Worm (Caenorhabditis elegans) whole organism, early embryonic: Measurements from ENCODE around the gene vit-2.

Experiments
- B0310.2 ChIP-seq: sonication (generic microtip); optimal IDR thresholded peaks from 2 replicates; lab custom pipeline; 2016; ENCODE audit warnings: mild to moderate bottlenecking, missing genetic modification characterization, missing compliant biosample characterization
- F13C5.2 ChIP-seq: sonication (generic microtip); optimal IDR thresholded peaks from 2 replicates; lab custom pipeline; 2017; ENCODE audit warnings: mild to moderate bottlenecking, missing genetic modification characterization, inconsistent platforms, missing compliant biosample characterization
- aly-1 ChIP-seq: sonication (generic microtip); optimal IDR thresholded peaks from 2 replicates; lab custom pipeline; 2016; ENCODE audit warnings: missing genetic modification characterization, missing compliant biosample characterization
- ama-1 ChIP-seq: fragments of 150-350 bp; optimal IDR thresholded peaks from 2 replicates; lab custom pipeline; 2014
- ceh-13 ChIP-seq: fragments of 200-800 bp; sonication (Bioruptor generic); optimal IDR thresholded peaks from 2 replicates; lab custom pipeline; 2018; ENCODE audit warnings: mild to moderate bottlenecking, missing genetic modification characterization, missing compliant biosample characterization
- ceh-36 ChIP-seq: sonication (generic microtip); optimal IDR thresholded peaks from 2 replicates; lab custom pipeline; 2016; ENCODE audit warnings: missing genetic modification characterization, inconsistent platforms, missing compliant biosample characterization
- ets-7 ChIP-seq: sonication (generic microtip); optimal IDR thresholded peaks from 2 replicates; lab custom pipeline; 2016; ENCODE audit warnings: missing genotype, missing genetic modification characterization, missing compliant biosample characterization
- flt-1 ChIP-seq: fragments of 200-800 bp; sonication (Bioruptor generic); IDR thresholded peaks from 2 replicates; pipeline ENCODE4 v1.3.6; 2022; ENCODE audit warnings: missing genetic modification characterization, missing compliant biosample characterization
- hmbx-1 ChIP-seq: sonication (generic microtip); optimal IDR thresholded peaks from 2 replicates; lab custom pipeline; 2016; ENCODE audit warnings: mild to moderate bottlenecking, missing genetic modification characterization, missing compliant biosample characterization
- hmg-4 ChIP-seq: fragments of 200-800 bp; sonication (Bioruptor generic); optimal IDR thresholded peaks from 2 replicates; lab custom pipeline; 2018; ENCODE audit warnings: mild to moderate bottlenecking, missing genetic modification characterization, missing compliant biosample characterization
- hnd-1 ChIP-seq: sonication (generic microtip); optimal IDR thresholded peaks from 2 replicates; lab custom pipeline; 2016; ENCODE audit warnings: missing genetic modification characterization, missing compliant biosample characterization
- pes-1 ChIP-seq: fragments of 200-800 bp; sonication (Bioruptor generic); IDR thresholded peaks from 2 replicates; pipeline ENCODE4 v1.3.6; 2022; ENCODE audit warnings: missing genetic modification reagents, missing genetic modification characterization, missing compliant biosample characterization
- scrt-1 ChIP-seq: fragments of 200-800 bp; sonication (Bioruptor generic); IDR thresholded peaks from 2 replicates; pipeline ENCODE4 v1.3.6; 2022; ENCODE audit warnings: missing genetic modification characterization, missing compliant biosample characterization
- sea-1 ChIP-seq: fragments of 200-800 bp; sonication (Bioruptor generic); conservative IDR thresholded peaks from 2 replicates; pipeline ENCODE4 v1.3.6; 2022; ENCODE audit warnings: missing genetic modification characterization, missing compliant biosample characterization
- tbx-11 ChIP-seq: fragments of 200-800 bp; sonication (Bioruptor generic); IDR thresholded peaks from 2 replicates; pipeline ENCODE4 v1.3.6; 2022; ENCODE audit warnings: missing genetic modification characterization, missing compliant biosample characterization
- tbx-37 ChIP-seq: fragments of 200-800 bp; sonication (Bioruptor generic); conservative IDR thresholded peaks from 2 replicates; pipeline ENCODE4 v1.3.6; 2022; ENCODE audit warnings: missing genetic modification reagents, missing genetic modification characterization, missing compliant biosample characterization
- tra-4 ChIP-seq: sonication (generic microtip); optimal IDR thresholded peaks from 2 replicates; lab custom pipeline; 2017; ENCODE audit warnings: missing genetic modification characterization, missing compliant biosample characterization

vit-2 gene

ce11 chrX:5116180-5116579 is 15.3 kb downstream of the vit-2 start:
- TF ChIP-seq ama-1 (no peak), pes-1 (GFP tag; lab: Robert Waterston, UW) (no peak), hmg-4 (GFP tag; lab: Kevin White, UChicago) (no peak), aly-1 (no peak), ceh-13 (GFP tag; lab: Kevin White, UChicago) (no peak), ceh-36 (tag; lab: Kevin White, UChicago) (no peak), hnd-1 (tag; lab: Kevin White, UChicago) (no peak), B0310.2 (tag; lab: Kevin White, UChicago) (no peak), tbx-11 (GFP tag; lab: Robert Waterston, UW) (no peak), tra-4 (tag; lab: Kevin White, UChicago) (no peak), hmbx-1 (tag; lab: Kevin White, UChicago) (no peak), scrt-1 (GFP tag; lab: Robert Waterston, UW) (no peak), ets-7 (tag; lab: Kevin White, UChicago) (no peak), flt-1 (GFP tag; lab: Robert Waterston, UW) (no peak), tbx-37 (GFP tag; lab: Robert Waterston, UW) (no peak), sea-1 (no peak), F13C5.2 (tag; lab: Kevin White, UChicago) (no peak)

DNA sequence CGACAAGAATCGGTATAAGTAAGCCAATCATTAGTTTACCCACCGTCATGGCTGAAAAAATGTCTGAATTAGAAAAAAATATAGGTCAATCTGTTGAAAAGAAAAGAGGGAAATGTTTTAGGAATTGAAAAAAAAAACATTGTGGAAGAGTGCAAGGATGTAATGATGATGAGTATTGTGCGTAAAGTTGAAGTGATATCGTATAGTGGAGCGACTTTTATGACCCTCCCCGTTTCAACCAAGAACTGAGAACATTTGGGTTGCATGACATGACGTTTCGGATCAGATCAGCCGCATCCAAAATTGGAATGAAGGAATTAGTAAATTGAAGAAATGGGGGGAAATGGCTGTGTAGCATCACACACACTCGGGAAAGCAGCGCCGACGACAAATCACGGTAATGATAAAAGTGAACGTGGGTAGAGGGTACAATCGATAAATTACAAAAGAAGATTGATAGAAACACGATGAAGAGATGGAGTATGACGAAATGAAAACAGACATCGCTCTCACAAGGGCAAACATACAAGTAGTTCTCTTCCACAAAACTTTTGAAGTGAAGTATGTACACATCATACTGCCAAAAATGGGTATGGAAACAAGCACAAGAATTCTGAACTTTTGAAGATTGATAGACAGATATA is 16.1 kb downstream of the vit-2 start, which contains the start of gene apl-1:
TSS of gene apl-1 (minus strand) at position 51 of the 644 bp plus-strand sequence.
- TF ChIP-seq ceh-13 (GFP tag; lab: Kevin White, UChicago) (no peak), tra-4 (tag; lab: Kevin White, UChicago) (no peak), flt-1 (GFP tag; lab: Robert Waterston, UW) (no peak), ama-1 (no peak), pes-1 (GFP tag; lab: Robert Waterston, UW) (no peak), hmbx-1 (tag; lab: Kevin White, UChicago) (no peak), hnd-1 (tag; lab: Kevin White, UChicago) (no peak), tbx-37 (GFP tag; lab: Robert Waterston, UW) (no peak), F13C5.2 (tag; lab: Kevin White, UChicago) (no peak), scrt-1 (GFP tag; lab: Robert Waterston, UW) (no peak), aly-1 (no peak), tbx-11 (GFP tag; lab: Robert Waterston, UW) (no peak), B0310.2 (tag; lab: Kevin White, UChicago) (no peak), ets-7 (tag; lab: Kevin White, UChicago) (no peak), hmg-4 (GFP tag; lab: Kevin White, UChicago) (no peak), sea-1 (no peak)

DNA sequence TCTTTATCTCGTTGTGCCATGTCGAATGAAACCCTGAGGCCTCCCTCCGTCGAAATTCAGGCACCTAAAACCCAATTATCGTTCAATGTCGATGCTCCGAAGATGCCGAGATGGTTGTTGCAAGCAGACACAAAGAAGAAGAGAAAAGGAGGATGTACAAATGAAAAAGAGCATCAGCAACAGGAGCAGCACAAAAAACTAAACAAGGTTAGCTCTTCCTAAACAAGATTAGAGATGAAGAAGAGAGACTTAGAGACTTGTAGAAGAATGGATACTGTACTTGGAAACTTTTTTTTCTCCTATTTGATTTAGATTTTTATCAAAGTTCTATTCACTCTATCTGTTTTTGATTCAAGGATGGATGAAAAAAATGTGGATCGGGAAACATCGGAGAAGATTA is 16.7 kb downstream of the vit-2 start:
- TF ChIP-seq F13C5.2 (tag; lab: Kevin White, UChicago): no peak
- TF ChIP-seq aly-1: no peak
- TF ChIP-seq ceh-13 (GFP tag; lab: Kevin White, UChicago): no peak
- TF ChIP-seq tbx-11 (GFP tag; lab: Robert Waterston, UW): no peak
- no peak for TF ChIP-seq ama-1
- TF ChIP-seq hmg-4 (GFP tag; lab: Kevin White, UChicago): no peak
- no peak for TF ChIP-seq sea-1
- TF ChIP-seq hnd-1 (tag; lab: Kevin White, UChicago): no peak
- no peak for TF ChIP-seq ets-7 (tag; lab: Kevin White, UChicago)
- no peak for TF ChIP-seq B0310.2 (tag; lab: Kevin White, UChicago)
- no peak for TF ChIP-seq hmbx-1 (tag; lab: Kevin White, UChicago)
- no peak for TF ChIP-seq tbx-37 (GFP tag; lab: Robert Waterston, UW)
- TF ChIP-seq ceh-36 (tag; lab: Kevin White, UChicago): no peak

DNA sequence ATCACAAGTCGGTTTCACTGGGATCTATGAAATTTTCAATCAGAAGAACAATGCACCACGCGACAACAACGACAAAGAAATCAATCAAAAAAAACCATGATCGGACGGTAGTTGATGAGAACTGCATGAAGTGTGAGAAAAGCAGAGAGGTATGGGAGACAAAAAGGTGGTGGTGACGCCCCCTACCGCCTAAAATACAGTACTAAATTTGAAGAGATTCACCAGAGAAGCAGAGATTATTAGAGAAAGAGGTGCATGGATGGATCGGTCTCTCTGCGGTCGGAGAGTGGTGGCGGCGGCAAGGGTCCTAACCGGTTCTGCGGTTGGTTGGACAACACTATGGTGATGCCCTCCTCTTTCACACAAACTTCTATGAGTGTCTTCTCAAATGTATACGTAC is 18.4 kb downstream of the vit-2 start:
- TF ChIP-seq ets-7 (tag; lab: Kevin White, UChicago) (no peak), scrt-1 (GFP tag; lab: Robert Waterston, UW) (no peak), hnd-1 (tag; lab: Kevin White, UChicago) (no peak), tbx-11 (GFP tag; lab: Robert Waterston, UW) (no peak), sea-1 (no peak), pes-1 (GFP tag; lab: Robert Waterston, UW) (no peak), hmg-4 (GFP tag; lab: Kevin White, UChicago) (no peak), aly-1 (no peak), hmbx-1 (tag; lab: Kevin White, UChicago) (no peak)

- no peak for TF ChIP-seq hnd-1 (tag; lab: Kevin White, UChicago)
- TF ChIP-seq ceh-36 (tag; lab: Kevin White, UChicago): no peak
- no peak for TF ChIP-seq pes-1 (GFP tag; lab: Robert Waterston, UW)
- TF ChIP-seq tbx-11 (GFP tag; lab: Robert Waterston, UW): no peak
- no peak for TF ChIP-seq ceh-13 (GFP tag; lab: Kevin White, UChicago)
- no peak for TF ChIP-seq ama-1
- no peak for TF ChIP-seq F13C5.2 (tag; lab: Kevin White, UChicago)
- TF ChIP-seq hmg-4 (GFP tag; lab: Kevin White, UChicago): no peak
- no peak for TF ChIP-seq scrt-1 (GFP tag; lab: Robert Waterston, UW)
- TF ChIP-seq hmbx-1 (tag; lab: Kevin White, UChicago): no peak
- no peak for TF ChIP-seq aly-1
- TF ChIP-seq tra-4 (tag; lab: Kevin White, UChicago): no peak
- no peak for TF ChIP-seq flt-1 (GFP tag; lab: Robert Waterston, UW)
Measured at ce11 chrX:5119686-5120085, 18.8 kb downstream of the vit-2 start.

ce11 chrX:5120196-5120595 is 19.4 kb downstream of the vit-2 start:
- TF ChIP-seq tra-4 (tag; lab: Kevin White, UChicago): no peak
- no peak for TF ChIP-seq ceh-13 (GFP tag; lab: Kevin White, UChicago)

DNA sequence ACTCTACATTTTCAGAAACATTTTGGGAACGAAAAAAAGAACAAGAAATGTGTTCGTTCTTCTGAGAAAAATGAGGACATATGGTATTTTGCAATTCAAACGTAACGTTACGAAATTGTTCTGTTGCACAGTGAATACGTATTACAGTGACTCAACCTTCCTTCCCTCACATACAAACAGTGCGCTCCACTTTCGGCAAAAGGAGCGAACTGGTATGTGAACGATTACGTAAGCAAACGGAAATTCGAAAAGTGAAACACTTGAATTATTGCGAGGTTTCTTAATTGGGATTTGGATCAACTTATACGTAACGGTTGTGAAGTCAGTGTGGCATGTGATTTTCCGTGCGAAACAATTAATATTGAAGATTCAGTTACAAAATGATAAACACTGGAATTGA is 20.0 kb downstream of the vit-2 start:
- TF ChIP-seq flt-1 (GFP tag; lab: Robert Waterston, UW) (no peak), hmg-4 (GFP tag; lab: Kevin White, UChicago) (no peak), ets-7 (tag; lab: Kevin White, UChicago) (no peak), tbx-37 (GFP tag; lab: Robert Waterston, UW) (no peak)
